Fruit fly (Drosophila melanogaster) whole organism: ENCODE measurements around the gene sro.

Source experiments
- CG8478 ChIP-seq: fragments of >200 bp; optimal IDR thresholded peaks from 2 replicates; lab custom pipeline; 2018; ENCODE audit warnings: inconsistent platforms
- Dll ChIP-seq: fragments of >200 bp; optimal IDR thresholded peaks from 2 replicates; lab custom pipeline; 2017
- EcR ChIP-seq, 2 experiments: fragments of >200 bp; optimal IDR thresholded peaks; 2 replicates each; lab custom pipeline; 2017; ENCODE audit warnings: missing biosample characterization in 2 of 2, missing genetic modification characterization in 2 of 2, missing genetic modification reagents in 2 of 2
- pan ChIP-seq: fragments of >200 bp; optimal IDR thresholded peaks from 2 replicates; lab custom pipeline; 2017
- psq ChIP-seq: fragments of >200 bp; optimal IDR thresholded peaks from 2 replicates; lab custom pipeline; 2017
- usp ChIP-seq: fragments of >200 bp; optimal IDR thresholded peaks from 2 replicates; lab custom pipeline; 2017; ENCODE audit warnings: missing biosample characterization, missing genetic modification characterization, mixed read lengths

The sro gene

DNA sequence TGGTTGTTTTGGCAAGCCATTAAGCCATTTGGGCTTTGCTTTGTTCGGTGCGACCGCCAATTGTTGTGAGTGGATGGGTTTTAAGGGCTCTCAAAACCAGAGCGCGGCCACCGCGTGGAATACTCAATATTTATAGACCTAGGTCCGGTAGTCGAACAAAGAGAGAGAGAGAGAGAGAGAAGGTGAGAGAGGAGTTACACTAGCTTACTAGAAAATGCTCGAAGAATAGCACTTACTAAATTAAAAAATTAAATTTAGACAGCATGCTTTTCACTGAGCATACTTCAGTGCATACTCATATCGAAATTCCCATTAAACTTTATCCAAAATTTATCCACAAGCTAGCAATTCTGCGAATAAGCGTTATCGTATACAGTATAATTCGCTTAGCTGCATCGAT is 34.4 kb upstream of the sro start:
- TF ChIP-seq CG8478 (lab: Kevin White, UChicago) (no peak), psq (lab: Kevin White, UChicago) (no peak), Dll (lab: Kevin White, UChicago) (no peak), pan (lab: Kevin White, UChicago) (no peak), usp (no peak), EcR (GFP tag; optimal IDR thresholded peaks at IDR 0.05; lab: Kevin White, UChicago) (no peak)

dm6 chr3R:29761569-29761968 is 32.8 kb upstream of the sro start:
- TF ChIP-seq pan (lab: Kevin White, UChicago): no peak
- TF ChIP-seq Dll (lab: Kevin White, UChicago): no peak
- TF ChIP-seq usp: no peak

- TF ChIP-seq CG8478 (lab: Kevin White, UChicago): no peak
- no peak for TF ChIP-seq usp
- TF ChIP-seq pan (lab: Kevin White, UChicago): no peak
- TF ChIP-seq EcR (GFP tag; optimal IDR thresholded peaks at IDR 0.05; lab: Kevin White, UChicago): no peak
- TF ChIP-seq Dll (lab: Kevin White, UChicago): no peak
- TF ChIP-seq psq (lab: Kevin White, UChicago): no peak
Measured at dm6 chr3R:29762297-29762696, 32.1 kb upstream of the sro start.

dm6 chr3R:29763154-29763553 is 31.2 kb upstream of the sro start:
- no peak for TF ChIP-seq Dll (lab: Kevin White, UChicago)
- no peak for TF ChIP-seq psq (lab: Kevin White, UChicago)
- TF ChIP-seq EcR (GFP tag; optimal IDR thresholded peaks at IDR 0.05; lab: Kevin White, UChicago): peak in 1 of 2 experiments; percentile 45
- no peak for TF ChIP-seq usp
- TF ChIP-seq pan (lab: Kevin White, UChicago): no peak

DNA sequence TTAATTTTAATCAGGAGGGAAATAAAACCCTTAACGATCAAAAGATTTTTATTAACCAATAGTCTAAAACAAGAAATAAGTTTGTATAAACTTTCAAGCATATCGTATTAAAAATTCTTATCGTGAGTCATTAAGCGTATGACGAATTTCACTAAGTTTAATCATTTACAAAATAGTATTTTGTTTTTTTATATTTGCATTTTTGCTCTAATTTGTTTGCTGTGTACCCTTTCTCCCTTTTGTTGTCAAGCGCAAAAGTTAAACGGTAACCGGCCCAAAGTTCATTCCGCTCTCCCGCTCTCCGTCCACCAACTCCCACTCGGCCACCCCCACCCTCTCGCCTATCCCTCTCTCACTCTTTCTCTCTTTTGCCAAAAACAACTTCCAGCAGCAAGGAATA is 30.6 kb upstream of the sro start:
- TF ChIP-seq pan (lab: Kevin White, UChicago) (no peak), usp (no peak), CG8478 (lab: Kevin White, UChicago) (no peak), Dll (lab: Kevin White, UChicago) (no peak), EcR (GFP tag; optimal IDR thresholded peaks at IDR 0.05; lab: Kevin White, UChicago) (peak in 1 of 2 experiments; percentile 32), psq (lab: Kevin White, UChicago) (no peak)

- TF ChIP-seq Dll (lab: Kevin White, UChicago): peak; percentile 84
- TF ChIP-seq psq (lab: Kevin White, UChicago): no peak
- TF ChIP-seq EcR (GFP tag; optimal IDR thresholded peaks at IDR 0.05; lab: Kevin White, UChicago): no peak
- no peak for TF ChIP-seq usp
- no peak for TF ChIP-seq pan (lab: Kevin White, UChicago)
- no peak for TF ChIP-seq CG8478 (lab: Kevin White, UChicago)
Measured at dm6 chr3R:29764249-29765042, 30.0 kb upstream of the sro start.

DNA sequence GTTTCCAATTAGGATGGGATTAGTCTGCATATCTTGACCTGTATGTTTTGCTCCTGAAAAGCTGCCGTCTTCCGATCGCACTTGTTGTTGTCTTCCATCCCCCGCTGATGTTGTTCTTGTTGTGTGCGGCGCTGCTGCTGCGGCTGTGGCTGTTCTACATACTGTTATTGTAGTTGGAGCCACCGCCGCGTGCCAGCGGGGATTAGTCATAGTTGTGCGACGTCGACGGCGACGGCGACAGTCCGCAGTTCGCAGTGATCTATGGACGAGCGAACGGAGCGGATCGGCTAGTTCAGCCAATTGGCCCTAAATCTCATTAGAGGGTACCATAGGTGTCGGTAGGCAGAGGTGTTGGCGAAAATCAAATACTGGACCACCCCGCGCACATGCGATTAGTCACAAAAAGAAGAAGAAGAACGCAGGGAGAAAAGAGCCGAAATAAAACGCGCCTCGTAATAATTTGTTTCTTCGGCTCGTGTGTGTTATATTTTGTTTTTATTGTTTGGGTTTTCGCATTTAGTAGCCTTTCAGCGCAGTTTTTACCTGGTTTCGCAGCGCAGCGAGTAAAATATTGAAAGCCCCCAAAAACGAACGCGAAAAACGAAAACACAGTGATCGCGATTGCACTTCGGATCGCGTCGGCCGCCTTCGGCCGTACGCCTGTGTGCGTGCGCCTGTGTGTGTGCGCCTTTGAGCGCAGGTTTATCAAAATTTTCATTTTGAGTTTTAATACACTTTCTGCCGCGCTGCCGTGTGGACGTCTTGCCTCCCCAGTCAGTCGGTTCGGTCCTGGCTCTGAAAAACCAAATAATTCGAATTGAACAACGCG is 28.9 kb upstream of the sro start, which contains the start of gene kay:
Gene kay, plus strand, starts transcription at position 729 of the 829 bp plus-strand sequence.
- TF ChIP-seq usp: no peak
- TF ChIP-seq pan (lab: Kevin White, UChicago): no peak
- TF ChIP-seq EcR (GFP tag; optimal IDR thresholded peaks at IDR 0.05; lab: Kevin White, UChicago): no peak
- TF ChIP-seq CG8478 (lab: Kevin White, UChicago): no peak

- no peak for TF ChIP-seq usp
- TF ChIP-seq CG8478 (lab: Kevin White, UChicago): no peak
- no peak for TF ChIP-seq psq (lab: Kevin White, UChicago)
- TF ChIP-seq EcR (GFP tag; optimal IDR thresholded peaks at IDR 0.05; lab: Kevin White, UChicago): no peak
- no peak for TF ChIP-seq Dll (lab: Kevin White, UChicago)
Measured at dm6 chr3R:29767236-29767635, 27.2 kb upstream of the sro start.

- TF ChIP-seq CG8478 (lab: Kevin White, UChicago) (no peak), pan (lab: Kevin White, UChicago) (no peak), psq (lab: Kevin White, UChicago) (no peak), Dll (lab: Kevin White, UChicago) (no peak), EcR (GFP tag; optimal IDR thresholded peaks at IDR 0.05; lab: Kevin White, UChicago) (no peak), usp (no peak)
Measured at dm6 chr3R:29770930-29771329, 23.5 kb upstream of the sro start.

dm6 chr3R:29771645-29772089 is 22.7 kb upstream of the sro start:
- no peak for TF ChIP-seq usp
- no peak for TF ChIP-seq CG8478 (lab: Kevin White, UChicago)
- TF ChIP-seq psq (lab: Kevin White, UChicago): no peak
- no peak for TF ChIP-seq EcR (GFP tag; optimal IDR thresholded peaks at IDR 0.05; lab: Kevin White, UChicago)
- TF ChIP-seq pan (lab: Kevin White, UChicago): no peak
- TF ChIP-seq Dll (lab: Kevin White, UChicago): no peak

DNA sequence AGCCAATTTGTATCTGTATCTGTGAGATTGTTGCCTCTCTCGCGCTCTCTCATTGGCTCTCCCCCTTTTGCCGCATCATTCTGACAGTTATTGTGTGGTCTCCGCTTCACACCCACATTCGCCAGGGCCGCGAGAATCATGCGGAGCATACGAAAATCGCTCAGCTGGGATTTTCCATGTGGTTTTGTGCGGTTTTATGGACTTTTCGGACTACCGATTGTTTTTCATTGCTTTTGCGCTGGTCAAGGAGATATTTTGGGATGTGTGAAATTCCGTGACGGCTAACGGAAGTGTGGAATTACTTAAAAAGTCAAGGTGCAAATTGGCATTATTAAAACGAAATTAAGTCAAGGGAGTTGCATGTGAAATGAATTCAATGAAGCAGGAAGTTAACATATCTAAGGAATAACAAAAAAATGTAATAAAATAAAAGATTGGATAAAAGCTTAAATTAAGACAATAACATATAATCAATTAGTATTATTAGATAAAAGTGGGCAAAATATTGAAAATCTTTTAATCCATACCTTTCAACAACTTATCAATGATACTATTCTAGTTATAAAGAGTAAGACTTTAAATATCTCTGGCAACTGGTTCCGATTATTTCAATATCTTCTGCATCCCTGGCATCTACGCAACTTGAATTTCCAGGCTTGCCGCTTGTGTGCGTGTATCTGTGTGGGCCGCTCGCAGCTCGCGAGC is 22.2 kb upstream of the sro start:
- TF ChIP-seq Dll (lab: Kevin White, UChicago) (peak; percentile 83), usp (no peak), psq (lab: Kevin White, UChicago) (peak; percentile 56)
